Fruit fly (Drosophila melanogaster) whole organism, embryonic: Measurements from ENCODE around the gene CG1024.

ENCODE experiments used
- Ada2b ChIP-seq: fragments of 200-800 bp; sonication (Bioruptor generic); IDR thresholded peaks from 2 replicates; pipeline ENCODE4 v1.3.6; 2022; ENCODE audit warnings: missing biosample characterization, missing genetic modification characterization
- Awh ChIP-seq: fragments of 200-800 bp; sonication (Bioruptor generic); IDR thresholded peaks from 2 replicates; pipeline ENCODE4, ENCODE4 v1.3.6; 2022; ENCODE audit warnings: missing biosample characterization, missing genetic modification characterization
- C15 ChIP-seq: fragments of 200-800 bp; sonication (Bioruptor generic); IDR thresholded peaks from 3 replicates; pipeline ENCODE4 v1.3.6; 2022; ENCODE audit warnings: missing biosample characterization, missing genetic modification characterization
- CG1024 ChIP-seq: fragments of 200-800 bp; sonication (Bioruptor generic); IDR thresholded peaks from 2 replicates; pipeline ENCODE4 v1.3.6; 2022; ENCODE audit warnings: missing biosample characterization, missing genetic modification characterization
- CG11398 ChIP-seq: fragments of 200-800 bp; sonication (Bioruptor generic); optimal IDR thresholded peaks from 2 replicates; lab custom pipeline; 2016; ENCODE audit warnings: missing biosample characterization, missing genetic modification characterization
- CG12744 ChIP-seq: fragments of 200-800 bp; sonication (Bioruptor generic); optimal IDR thresholded peaks from 2 replicates; lab custom pipeline; 2016; ENCODE audit warnings: missing biosample characterization, missing genetic modification characterization
- CG1602 ChIP-seq: fragments of 200-800 bp; sonication (Bioruptor generic); optimal IDR thresholded peaks from 3 replicates; lab custom pipeline; 2016; ENCODE audit warnings: missing biosample characterization, missing genetic modification characterization
- CG16779 ChIP-seq: fragments of 200-800 bp; sonication (Bioruptor generic); IDR thresholded peaks from 2 replicates; pipeline ENCODE4 v1.3.6; 2022; ENCODE audit warnings: missing biosample characterization, missing genetic modification characterization
- CG17186 ChIP-seq: fragments of 200-800 bp; sonication (Bioruptor generic); optimal IDR thresholded peaks from 3 replicates; lab custom pipeline; 2017; ENCODE audit warnings: missing biosample characterization, missing genetic modification reagents, missing genetic modification characterization
- CG3847 ChIP-seq: fragments of 200-800 bp; sonication (Bioruptor generic); IDR thresholded peaks from 2 replicates; pipeline ENCODE4 v1.3.6; 2022; ENCODE audit warnings: missing biosample characterization, missing genetic modification characterization
- CG4424 ChIP-seq: fragments of 200-800 bp; sonication (Bioruptor generic); optimal IDR thresholded peaks from 3 replicates; lab custom pipeline; 2016; ENCODE audit warnings: missing biosample characterization, missing genetic modification characterization
- CG4617 ChIP-seq: fragments of 200-800 bp; sonication (Bioruptor generic); optimal IDR thresholded peaks from 3 replicates; lab custom pipeline; 2016; ENCODE audit warnings: missing biosample characterization, missing genetic modification characterization, borderline replicate concordance
- CG5245 ChIP-seq: fragments of 200-800 bp; sonication (Bioruptor generic); optimal IDR thresholded peaks from 3 replicates; lab custom pipeline; 2016; ENCODE audit warnings: missing biosample characterization, missing genetic modification characterization
- CG6689 ChIP-seq: fragments of 200-800 bp; sonication (Bioruptor generic); IDR thresholded peaks from 2 replicates; pipeline ENCODE4 v1.3.6; 2022; ENCODE audit warnings: missing biosample characterization, missing genetic modification characterization
- CG7271 ChIP-seq: fragments of 200-800 bp; sonication (Bioruptor generic); optimal IDR thresholded peaks from 2 replicates; lab custom pipeline; 2018; ENCODE audit warnings: missing biosample characterization, mild to moderate bottlenecking, missing genetic modification characterization, moderate library complexity
- CG8944 ChIP-seq: fragments of 200-800 bp; sonication (Bioruptor generic); optimal IDR thresholded peaks from 3 replicates; lab custom pipeline; 2016; ENCODE audit warnings: missing biosample characterization, missing genetic modification characterization
- CG9797 ChIP-seq: fragments of 200-800 bp; sonication (Bioruptor generic); optimal IDR thresholded peaks from 3 replicates; lab custom pipeline; 2018; ENCODE audit warnings: missing biosample characterization, mild to moderate bottlenecking, missing genetic modification characterization
- CG9817 ChIP-seq: fragments of 200-800 bp; sonication (Bioruptor generic); optimal IDR thresholded peaks from 2 replicates; lab custom pipeline; 2018; ENCODE audit warnings: missing biosample characterization, mild to moderate bottlenecking, missing genetic modification characterization, moderate library complexity
- CG9932 ChIP-seq: fragments of 200-800 bp; sonication (Bioruptor generic); IDR thresholded peaks from 2 replicates; pipeline ENCODE4 v1.3.6; 2022; ENCODE audit warnings: missing biosample characterization, missing genetic modification characterization
- CrebB ChIP-seq: fragments of 200-800 bp; sonication (Bioruptor generic); optimal IDR thresholded peaks from 3 replicates; lab custom pipeline; 2018; ENCODE audit warnings: missing biosample characterization, mild to moderate bottlenecking, missing genetic modification characterization
- ERR ChIP-seq: fragments of 200-800 bp; sonication (Bioruptor generic); optimal IDR thresholded peaks from 2 replicates; lab custom pipeline; 2016; ENCODE audit warnings: missing biosample characterization, missing genetic modification characterization
- Ets97D ChIP-seq: fragments of 200-800 bp; sonication (Bioruptor generic); optimal IDR thresholded peaks from 3 replicates; lab custom pipeline; 2016; ENCODE audit warnings: missing biosample characterization, missing genetic modification characterization
- Gug ChIP-seq: fragments of 200-800 bp; sonication (Bioruptor generic); IDR thresholded peaks from 4 replicates; pipeline ENCODE4 v1.3.6; 2022; ENCODE audit warnings: missing biosample characterization, missing genetic modification characterization
- Hr3 ChIP-seq: fragments of 200-800 bp; sonication (Bioruptor generic); optimal IDR thresholded peaks from 3 replicates; lab custom pipeline; 2016; ENCODE audit warnings: missing biosample characterization, missing genetic modification characterization
- Scr ChIP-seq: fragments of 200-800 bp; sonication (Bioruptor generic); IDR thresholded peaks from 2 replicates; pipeline ENCODE4 v1.3.6; 2022; ENCODE audit warnings: missing biosample characterization, missing genetic modification characterization; ENCODE audit not compliant: partially characterized antibody
- Sin3A ChIP-seq: fragments of >200 bp; optimal IDR thresholded peaks from 2 replicates; lab custom pipeline; 2018
- Sox100B ChIP-seq: fragments of 200-800 bp; sonication (Bioruptor generic); optimal IDR thresholded peaks from 3 replicates; lab custom pipeline; 2018; ENCODE audit warnings: missing biosample characterization, mild to moderate bottlenecking, missing genetic modification characterization
- Trl ChIP-seq, 3 experiments: fragments of >200 bp in 2 of 3; fragments of 200-800 bp in 1 of 3; sonication (Bioruptor generic) in 1 of 3; optimal IDR thresholded peaks; 2 replicates in 1 of 3; 3 replicates in 2 of 3; lab custom pipeline; 2016 to 2017; ENCODE audit warnings: missing biosample characterization in 1 of 3, missing genetic modification characterization in 1 of 3
- ato ChIP-seq: fragments of 200-800 bp; sonication (Bioruptor generic); IDR thresholded peaks from 2 replicates; pipeline ENCODE4 v1.3.6; 2022; ENCODE audit warnings: missing biosample characterization, missing genetic modification characterization; ENCODE audit not compliant: partially characterized antibody
- bab2 ChIP-seq: fragments of 200-800 bp; sonication (Bioruptor generic); optimal IDR thresholded peaks from 2 replicates; lab custom pipeline; 2016; ENCODE audit warnings: missing biosample characterization, missing genetic modification characterization
- caup ChIP-seq: fragments of 200-800 bp; sonication (Bioruptor generic); optimal IDR thresholded peaks from 3 replicates; lab custom pipeline; 2017; ENCODE audit warnings: missing biosample characterization, mild to moderate bottlenecking, missing genetic modification characterization, moderate library complexity; ENCODE audit not compliant: severe bottlenecking
- chif ChIP-seq, 2 experiments: fragments of 200-800 bp; sonication (Bioruptor generic); optimal IDR thresholded peaks; 3 replicates each; lab custom pipeline; 2016; ENCODE audit warnings: missing biosample characterization in 2 of 2, missing genetic modification characterization in 2 of 2
- chinmo ChIP-seq: fragments of 200-800 bp; sonication (Bioruptor generic); IDR thresholded peaks from 4 replicates; pipeline ENCODE4 v1.3.6; 2022; ENCODE audit warnings: missing biosample characterization, missing genetic modification characterization; ENCODE audit not compliant: partially characterized antibody
- cwo ChIP-seq: fragments of 200-800 bp; sonication (Bioruptor generic); optimal IDR thresholded peaks from 3 replicates; lab custom pipeline; 2017; ENCODE audit warnings: missing biosample characterization, missing genetic modification characterization, mild to moderate bottlenecking, moderate library complexity, missing genetic modification reagents
- dm ChIP-seq: fragments of 200-800 bp; sonication (Bioruptor generic); optimal IDR thresholded peaks from 3 replicates; lab custom pipeline; 2016; ENCODE audit warnings: missing biosample characterization, missing genetic modification characterization
- dysf ChIP-seq: fragments of 200-800 bp; sonication (Bioruptor generic); IDR thresholded peaks from 3 replicates; pipeline ENCODE4 v1.3.6; 2022; ENCODE audit warnings: missing biosample characterization, missing genetic modification characterization
- ems ChIP-seq: fragments of 200-800 bp; sonication (Bioruptor generic); optimal IDR thresholded peaks from 3 replicates; lab custom pipeline; 2016; ENCODE audit warnings: missing biosample characterization, missing genetic modification characterization
- fu2 ChIP-seq: fragments of 200-800 bp; sonication (Bioruptor generic); optimal IDR thresholded peaks from 2 replicates; lab custom pipeline; 2016; ENCODE audit warnings: missing biosample characterization, missing genetic modification characterization
- ind ChIP-seq: fragments of 200-800 bp; sonication (Bioruptor generic); optimal IDR thresholded peaks from 3 replicates; lab custom pipeline; 2016; ENCODE audit warnings: missing biosample characterization, missing genetic modification characterization
- insv ChIP-seq, 2 experiments: fragments of 200-800 bp; sonication (Bioruptor generic); optimal IDR thresholded peaks; 3 replicates each; lab custom pipeline; 2016 to 2018; ENCODE audit warnings: missing biosample characterization in 2 of 2, missing genetic modification characterization in 2 of 2
- kay ChIP-seq: fragments of 200-800 bp; sonication (Bioruptor generic); optimal IDR thresholded peaks from 2 replicates; lab custom pipeline; 2016; ENCODE audit warnings: missing biosample characterization, missing genetic modification characterization
- ken ChIP-seq: fragments of 200-800 bp; sonication (Bioruptor generic); IDR thresholded peaks from 3 replicates; pipeline ENCODE4 v1.3.6; 2022; ENCODE audit warnings: missing biosample characterization, missing genetic modification characterization
- lbe ChIP-seq: fragments of 200-800 bp; sonication (Bioruptor generic); optimal IDR thresholded peaks from 2 replicates; lab custom pipeline; 2016; ENCODE audit warnings: missing biosample characterization, mild to moderate bottlenecking, missing genetic modification characterization
- lilli ChIP-seq: fragments of 200-800 bp; sonication (Bioruptor generic); optimal IDR thresholded peaks from 3 replicates; lab custom pipeline; 2016; ENCODE audit warnings: missing biosample characterization, missing genetic modification characterization
- nmo ChIP-seq: fragments of 200-800 bp; sonication (Bioruptor generic); optimal IDR thresholded peaks from 2 replicates; lab custom pipeline; 2018; ENCODE audit warnings: missing biosample characterization, mild to moderate bottlenecking, missing genetic modification characterization, moderate library complexity
- sens ChIP-seq: fragments of 200-800 bp; sonication (Bioruptor generic); peaks from one replicate; lab custom pipeline; 2016; ENCODE audit warnings: missing biosample characterization, missing genetic modification characterization
- slou ChIP-seq: fragments of 200-800 bp; sonication (Bioruptor generic); optimal IDR thresholded peaks from 3 replicates; lab custom pipeline; 2016; ENCODE audit warnings: missing biosample characterization, missing genetic modification characterization
- so ChIP-seq: fragments of 200-800 bp; sonication (Bioruptor generic); IDR thresholded peaks from 3 replicates; pipeline ENCODE4 v1.3.6; 2022; ENCODE audit warnings: missing biosample characterization, missing genetic modification characterization
- trem ChIP-seq: fragments of 200-800 bp; optimal IDR thresholded peaks from 3 replicates; lab custom pipeline; 2019; ENCODE audit warnings: missing biosample characterization, mild to moderate bottlenecking, missing genetic modification characterization, moderate library complexity
- trh ChIP-seq: fragments of 200-800 bp; sonication (Bioruptor generic); optimal IDR thresholded peaks from 2 replicates; lab custom pipeline; 2016; ENCODE audit warnings: missing biosample characterization, missing genetic modification characterization
- zfh2 ChIP-seq: fragments of 200-800 bp; sonication (Bioruptor generic); optimal IDR thresholded peaks from 2 replicates; lab custom pipeline; 2016; ENCODE audit warnings: missing biosample characterization, missing genetic modification characterization

CG1024 gene

DNA sequence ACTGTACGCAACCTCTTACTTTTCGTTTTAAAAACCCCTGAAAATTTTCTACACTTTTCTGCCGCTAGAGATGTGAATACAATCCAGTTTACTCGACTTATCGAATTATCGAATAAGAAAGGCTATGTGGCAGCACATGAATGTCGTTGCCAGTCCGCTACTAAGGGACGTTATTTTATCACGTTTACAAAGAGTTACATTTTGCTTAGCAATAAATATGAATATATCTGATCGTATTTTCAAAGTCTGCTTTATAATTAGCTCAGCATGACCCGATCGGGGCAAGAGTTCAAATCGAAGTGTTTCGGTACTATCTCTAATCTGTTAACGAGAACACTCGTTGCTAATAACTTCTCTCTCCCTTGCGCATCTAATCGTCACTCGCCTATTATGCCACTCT, 12.0 kb downstream of the CG1024 start, which contains the start of gene CG42724 (continued):
- peak; percentile 47 for TF ChIP-seq Hr3 (GFP tag; lab: Kevin White, UChicago)
- peak; percentile 78 for TF ChIP-seq fu2 (GFP tag; lab: Kevin White, UChicago)
- peak; percentile 70 for TF ChIP-seq ERR (GFP tag; lab: Kevin White, UChicago)
- TF ChIP-seq CG3847 (GFP tag; lab: Robert Waterston, UW) = peak; percentile 74; the same call in 1 of the 2 replicates
- TF ChIP-seq insv (GFP tag; optimal IDR thresholded peaks at IDR 0.05; lab: Kevin White, UChicago) = no peak
- peak; percentile 19 for TF ChIP-seq CG4424 (GFP tag; lab: Kevin White, UChicago)
- TF ChIP-seq CG8944 (GFP tag; lab: Kevin White, UChicago) = peak; percentile 68
- peak; percentile 54 for TF ChIP-seq CG1602
- TF ChIP-seq CG4617 (GFP tag; lab: Kevin White, UChicago) = peak; percentile 89
- no peak for TF ChIP-seq so (GFP tag; lab: Robert Waterston, UW)
- peak; percentile 36 for TF ChIP-seq CG12744 (GFP tag; lab: Kevin White, UChicago)
- peak; percentile 35 for TF ChIP-seq Scr (GFP tag; lab: Robert Waterston, UW)
- TF ChIP-seq trem (tag; lab: Kevin White, UChicago) = peak; percentile 71
- TF ChIP-seq nmo = peak; percentile 64
- TF ChIP-seq CG9817 (tag; lab: Kevin White, UChicago) = peak; percentile 62
- peak; percentile 83 for TF ChIP-seq Sin3A (lab: Kevin White, UChicago)
- peak; percentile 63; the same call in 2 of the 3 replicates for TF ChIP-seq ken (GFP tag; lab: Robert Waterston, UW)
- peak; percentile 52 for TF ChIP-seq CG17186 (GFP tag; lab: Kevin White, UChicago)
- peak; percentile 63 for TF ChIP-seq CrebB
- peak; percentile 96 for TF ChIP-seq sens (GFP tag; lab: Kevin White, UChicago)
- peak; percentile 55 for TF ChIP-seq Ada2b
- TF ChIP-seq CG9932 (GFP tag; lab: Robert Waterston, UW) = peak; percentile 76
- TF ChIP-seq ems (GFP tag; lab: Kevin White, UChicago) = peak; percentile 79
- no peak for TF ChIP-seq CG5245 (GFP tag; lab: Kevin White, UChicago)
- TF ChIP-seq zfh2 (GFP tag; lab: Kevin White, UChicago) = peak; percentile 79
- peak; percentile 65 for TF ChIP-seq ind (GFP tag; lab: Kevin White, UChicago)
- TF ChIP-seq dm (GFP tag; lab: Kevin White, UChicago) = peak; percentile 69
- peak; percentile 80 for TF ChIP-seq Ets97D (GFP tag; lab: Kevin White, UChicago)
- no peak for TF ChIP-seq lbe (GFP tag; lab: Kevin White, UChicago)
- TF ChIP-seq kay = peak; percentile 12
- no peak for TF ChIP-seq chinmo (GFP tag; lab: Robert Waterston, UW)
- TF ChIP-seq Gug (GFP tag; lab: Robert Waterston, UW) = peak; percentile 60; the same call in 2 of the 4 replicates
- peak; percentile 58 for TF ChIP-seq CG9797 (GFP tag; lab: Kevin White, UChicago)
- no peak for TF ChIP-seq CG16779 (GFP tag; lab: Robert Waterston, UW)
- TF ChIP-seq lilli (GFP tag; lab: Kevin White, UChicago) = peak; percentile 83
- no peak for TF ChIP-seq cwo (GFP tag; lab: Kevin White, UChicago)
- TF ChIP-seq Awh (GFP tag; lab: Robert Waterston, UW) = no peak
- TF ChIP-seq trh (GFP tag; lab: Kevin White, UChicago) = peak; percentile 26
- TF ChIP-seq C15 (GFP tag; lab: Robert Waterston, UW) = 0 out of 3 replicates have a peak, but pooled peaks have one; percentile 9
- TF ChIP-seq CG6689 = peak; percentile 39
- no peak for TF ChIP-seq CG7271 (tag; lab: Kevin White, UChicago)
- peak; percentile 52; the same call in 2 of the 3 replicates for TF ChIP-seq dysf (GFP tag; lab: Robert Waterston, UW)
- peak; percentile 32 to 65 for TF ChIP-seq chif (GFP tag; optimal IDR thresholded peaks at IDR 0.05; lab: Kevin White, UChicago)
- peak; percentile 26 for TF ChIP-seq slou (GFP tag; lab: Kevin White, UChicago)
- TF ChIP-seq caup = no peak
- peak; percentile 52 for TF ChIP-seq CG11398 (GFP tag; lab: Kevin White, UChicago)
- TF ChIP-seq Trl (optimal IDR thresholded peaks at IDR 0.05; lab: Kevin White, UChicago) = peak in 1 of 2 experiments; percentile 48
- peak; percentile 83 for TF ChIP-seq Trl (GFP tag; optimal IDR thresholded peaks at IDR 0.05; lab: Kevin White, UChicago)
- no peak for TF ChIP-seq Sox100B
- no peak for TF ChIP-seq ato (GFP tag; lab: Robert Waterston, UW)
- peak; percentile 72 for TF ChIP-seq bab2
- TF ChIP-seq CG1024 (GFP tag; lab: Robert Waterston, UW) = peak; percentile 35; the same call in 1 of the 2 replicates
